Worm (Caenorhabditis elegans): ENCODE data around the gene F54H12.10.

F54H12.10 gene

ce11 chrIII:7981233-7981632 is 22.5 kb upstream of the F54H12.10 start:
- TF ChIP-seq zfh-2 (GFP tag; conservative IDR thresholded peaks at IDR 0.05), result peak; percentile 65
- TF ChIP-seq madf-6 (GFP tag; IDR thresholded peaks at IDR 0.05), result peak; percentile 31; the same call in 1 of the 2 replicates
- no peak for TF ChIP-seq mxl-1 (tag; optimal IDR thresholded peaks at IDR 0.05)
- no peak for TF ChIP-seq lin-35 (GFP tag; optimal IDR thresholded peaks at IDR 0.05)

- no peak for TF ChIP-seq mes-4 (tag; optimal IDR thresholded peaks at IDR 0.05)
- TF ChIP-seq mel-28 (tag; optimal IDR thresholded peaks at IDR 0.05; ENCODE audit: borderline replicate concordance), result no peak
- no peak for TF ChIP-seq F22D6.2 (tag; optimal IDR thresholded peaks at IDR 0.05)
- no peak for TF ChIP-seq ceh-91 (GFP tag; IDR thresholded peaks at IDR 0.05)
- no peak for TF ChIP-seq B0019.2 (GFP tag; conservative IDR thresholded peaks at IDR 0.05)
- no peak for TF ChIP-seq attf-5 (GFP tag; optimal IDR thresholded peaks at IDR 0.05)
Observed at ce11 chrIII:7979659-7980058, 20.9 kb upstream of the F54H12.10 start, which contains the start of gene clp-1. TSS of gene clp-1 (plus strand) at chrIII:7979959.

ce11 chrIII:7978723-7979122 is 20.0 kb upstream of the F54H12.10 start:
- no peak for TF ChIP-seq Y53G8AR.9 (GFP tag; conservative IDR thresholded peaks at IDR 0.05)
- TF ChIP-seq attf-5 (GFP tag; optimal IDR thresholded peaks at IDR 0.05), result peak; percentile 59
- TF ChIP-seq nhr-80 (tag; optimal IDR thresholded peaks at IDR 0.05), result peak; percentile 38
- no peak for TF ChIP-seq D2030.7 (GFP tag; IDR thresholded peaks at IDR 0.05)
- no peak for TF ChIP-seq C17E4.6 (GFP tag; IDR thresholded peaks at IDR 0.05)
- TF ChIP-seq lin-40 (tag; optimal IDR thresholded peaks at IDR 0.05), result peak; percentile 15
- TF ChIP-seq ZK185.1 (tag; optimal IDR thresholded peaks at IDR 0.05; ENCODE audit: poor library complexity, severe bottlenecking), result peak; percentile 33
- TF ChIP-seq dox-1 (GFP tag; IDR thresholded peaks at IDR 0.05), result no peak
- no peak for TF ChIP-seq snpc-1.1 (tag; optimal IDR thresholded peaks at IDR 0.05; ENCODE audit: insufficient read depth)
- no peak for TF ChIP-seq rcor-1 (GFP tag; IDR thresholded peaks at IDR 0.05)
- peak; percentile 93 for TF ChIP-seq hmg-1.2 (GFP tag; IDR thresholded peaks at IDR 0.05)
- TF ChIP-seq pha-4 (tag; optimal IDR thresholded peaks at IDR 0.05), result peak; percentile 14
- no peak for TF ChIP-seq madf-10 (tag; optimal IDR thresholded peaks at IDR 0.05)
- TF ChIP-seq die-1 (tag; optimal IDR thresholded peaks at IDR 0.05), result no peak
- peak; percentile 38 for TF ChIP-seq pbrm-1 (GFP tag; IDR thresholded peaks at IDR 0.05)
- TF ChIP-seq lin-54 (GFP tag; optimal IDR thresholded peaks at IDR 0.05), result no peak
- no peak for TF ChIP-seq nhr-27 (tag; optimal IDR thresholded peaks at IDR 0.05)
- TF ChIP-seq T07F8.4 (tag; optimal IDR thresholded peaks at IDR 0.05), result no peak
- TF ChIP-seq F57A8.1 (GFP tag; optimal IDR thresholded peaks at IDR 0.05), result no peak
- TF ChIP-seq egrh-3 (GFP tag; IDR thresholded peaks at IDR 0.05), result no peak
- no peak for TF ChIP-seq unc-62 (GFP tag; optimal IDR thresholded peaks at IDR 0.05)
- no peak for TF ChIP-seq F39B2.1 (GFP tag; IDR thresholded peaks at IDR 0.05)
- no peak for TF ChIP-seq Y56A3A.18 (GFP tag; IDR thresholded peaks at IDR 0.05)
- TF ChIP-seq B0261.1 (tag; optimal IDR thresholded peaks at IDR 0.05), result peak; percentile 41
- TF ChIP-seq bed-1 (GFP tag; IDR thresholded peaks at IDR 0.05), result no peak
- TF ChIP-seq nhr-179 (tag; optimal IDR thresholded peaks at IDR 0.05), result no peak
- TF ChIP-seq zim-3 (tag; optimal IDR thresholded peaks at IDR 0.05), result no peak
- no peak for TF ChIP-seq ztf-26 (tag; optimal IDR thresholded peaks at IDR 0.05)
